Worm (Caenorhabditis elegans) whole organism, midembryonic: ENCODE measurements around the gene grl-11.

Experiments used
- T22C8.4 ChIP-seq: fragments of 200-800 bp; sonication (Bioruptor generic); IDR thresholded peaks from 2 replicates; pipeline ENCODE4 v1.3.6; 2022; ENCODE audit warnings: missing genetic modification characterization, missing compliant biosample characterization
- cog-1 ChIP-seq: sonication (generic microtip); optimal IDR thresholded peaks from 2 replicates; lab custom pipeline; 2016; ENCODE audit warnings: missing genetic modification characterization, missing compliant biosample characterization
- flt-1 ChIP-seq: fragments of 200-800 bp; sonication (Bioruptor generic); IDR thresholded peaks from 2 replicates; pipeline ENCODE4 v1.3.6; 2022; ENCODE audit warnings: missing genetic modification characterization, missing compliant biosample characterization
- klf-2 ChIP-seq: fragments of 200-800 bp; sonication (Bioruptor generic); conservative IDR thresholded peaks from 2 replicates; pipeline ENCODE4 v1.3.6; 2022; ENCODE audit warnings: missing genetic modification reagents, missing genetic modification characterization, missing compliant biosample characterization
- med-1 ChIP-seq: sonication (generic microtip); optimal IDR thresholded peaks from 2 replicates; lab custom pipeline; 2017; ENCODE audit warnings: missing genetic modification characterization, mild to moderate bottlenecking, missing compliant biosample characterization, antibody characterized with exemption, missing genetic modification reagents; ENCODE audit not compliant: insufficient read depth
- ref-1 ChIP-seq: fragments of 200-800 bp; sonication (Bioruptor generic); conservative IDR thresholded peaks from 2 replicates; pipeline ENCODE4 v1.3.6; 2022; ENCODE audit warnings: missing genetic modification reagents, missing genetic modification characterization, missing compliant biosample characterization
- tab-1 ChIP-seq: fragments of 200-800 bp; sonication (Bioruptor generic); IDR thresholded peaks from 2 replicates; pipeline ENCODE4 v1.3.6; 2022; ENCODE audit warnings: missing genetic modification characterization, missing compliant biosample characterization
- ztf-23 ChIP-seq: fragments of 200-800 bp; sonication (Bioruptor generic); IDR thresholded peaks from 2 replicates; pipeline ENCODE4 v1.3.6; 2022; ENCODE audit warnings: missing genetic modification reagents, missing genetic modification characterization, missing compliant biosample characterization
- ztf-29 ChIP-seq: fragments of 200-800 bp; sonication (Bioruptor generic); IDR thresholded peaks from 2 replicates; pipeline ENCODE4 v1.3.6; 2022; ENCODE audit warnings: missing genetic modification reagents, missing genetic modification characterization, missing compliant biosample characterization

Gene grl-11

ce11 chrIII:9118314-9118850 is at the start of gene grl-11:
TSS of gene grl-11 (minus strand) at chrIII:9118364.
- TF ChIP-seq flt-1 (GFP tag; lab: Robert Waterston, UW) (no peak), med-1 (GFP tag; lab: Kevin White, UChicago) (no peak), cog-1 (tag; lab: Kevin White, UChicago) (no peak), ztf-23 (GFP tag; lab: Robert Waterston, UW) (no peak), ref-1 (GFP tag; lab: Robert Waterston, UW) (no peak), ztf-29 (GFP tag; lab: Robert Waterston, UW) (no peak), klf-2 (GFP tag; lab: Robert Waterston, UW) (no peak), T22C8.4 (GFP tag; lab: Robert Waterston, UW) (no peak), tab-1 (GFP tag; lab: Robert Waterston, UW) (no peak)

- TF ChIP-seq tab-1 (GFP tag; lab: Robert Waterston, UW) = no peak
- no peak for TF ChIP-seq ztf-29 (GFP tag; lab: Robert Waterston, UW)
Observed at ce11 chrIII:9162634-9163118, 44.5 kb upstream of the grl-11 start, which contains the start of gene dgk-3. TSS of gene dgk-3 (plus strand) at chrIII:9163068.

- no peak for TF ChIP-seq tab-1 (GFP tag; lab: Robert Waterston, UW)
- TF ChIP-seq ztf-23 (GFP tag; lab: Robert Waterston, UW) = no peak
- no peak for TF ChIP-seq ztf-29 (GFP tag; lab: Robert Waterston, UW)
- no peak for TF ChIP-seq med-1 (GFP tag; lab: Kevin White, UChicago)
- no peak for TF ChIP-seq flt-1 (GFP tag; lab: Robert Waterston, UW)
- no peak for TF ChIP-seq ref-1 (GFP tag; lab: Robert Waterston, UW)
- no peak for TF ChIP-seq cog-1 (tag; lab: Kevin White, UChicago)
- no peak for TF ChIP-seq T22C8.4 (GFP tag; lab: Robert Waterston, UW)
- no peak for TF ChIP-seq klf-2 (GFP tag; lab: Robert Waterston, UW)
Observed at ce11 chrIII:9161553-9161952, 43.4 kb upstream of the grl-11 start, which contains the start of gene ptr-9. TSS of gene ptr-9 (minus strand) at chrIII:9161653.

ce11 chrIII:9154766-9155165 is 36.6 kb upstream of the grl-11 start, which contains the start of gene irld-34:
TSS of gene irld-34 (plus strand) at chrIII:9155066.
- TF ChIP-seq tab-1 (GFP tag; lab: Robert Waterston, UW) (no peak), flt-1 (GFP tag; lab: Robert Waterston, UW) (no peak), cog-1 (tag; lab: Kevin White, UChicago) (no peak), T22C8.4 (GFP tag; lab: Robert Waterston, UW) (no peak), ztf-23 (GFP tag; lab: Robert Waterston, UW) (no peak), med-1 (GFP tag; lab: Kevin White, UChicago) (no peak), ref-1 (GFP tag; lab: Robert Waterston, UW) (no peak), ztf-29 (GFP tag; lab: Robert Waterston, UW) (no peak), klf-2 (GFP tag; lab: Robert Waterston, UW) (no peak)

- TF ChIP-seq flt-1 (GFP tag; lab: Robert Waterston, UW) (no peak), med-1 (GFP tag; lab: Kevin White, UChicago) (no peak), ztf-23 (GFP tag; lab: Robert Waterston, UW) (no peak), ref-1 (GFP tag; lab: Robert Waterston, UW) (no peak), T22C8.4 (GFP tag; lab: Robert Waterston, UW) (no peak), ztf-29 (GFP tag; lab: Robert Waterston, UW) (no peak)
Observed at ce11 chrIII:9153809-9154208, 35.6 kb upstream of the grl-11 start, which contains the start of gene nhl-1. TSS of gene nhl-1 (minus strand) at chrIII:9153909.

- TF ChIP-seq tab-1 (GFP tag; lab: Robert Waterston, UW) (no peak), flt-1 (GFP tag; lab: Robert Waterston, UW) (no peak), med-1 (GFP tag; lab: Kevin White, UChicago) (no peak), klf-2 (GFP tag; lab: Robert Waterston, UW) (no peak), T22C8.4 (GFP tag; lab: Robert Waterston, UW) (no peak), cog-1 (tag; lab: Kevin White, UChicago) (no peak), ztf-29 (GFP tag; lab: Robert Waterston, UW) (no peak), ztf-23 (GFP tag; lab: Robert Waterston, UW) (no peak), ref-1 (GFP tag; lab: Robert Waterston, UW) (no peak)
Observed at ce11 chrIII:9152950-9153349, 34.8 kb upstream of the grl-11 start.

ce11 chrIII:9151782-9152181 is 33.6 kb upstream of the grl-11 start:
- TF ChIP-seq med-1 (GFP tag; lab: Kevin White, UChicago) (no peak), klf-2 (GFP tag; lab: Robert Waterston, UW) (no peak), tab-1 (GFP tag; lab: Robert Waterston, UW) (no peak), flt-1 (GFP tag; lab: Robert Waterston, UW) (no peak)

ce11 chrIII:9149132-9149531 is 31.0 kb upstream of the grl-11 start:
- no peak for TF ChIP-seq med-1 (GFP tag; lab: Kevin White, UChicago)
- no peak for TF ChIP-seq tab-1 (GFP tag; lab: Robert Waterston, UW)
- no peak for TF ChIP-seq ztf-23 (GFP tag; lab: Robert Waterston, UW)
- TF ChIP-seq flt-1 (GFP tag; lab: Robert Waterston, UW) = no peak
- no peak for TF ChIP-seq cog-1 (tag; lab: Kevin White, UChicago)
- TF ChIP-seq klf-2 (GFP tag; lab: Robert Waterston, UW) = no peak
- no peak for TF ChIP-seq ref-1 (GFP tag; lab: Robert Waterston, UW)
- TF ChIP-seq ztf-29 (GFP tag; lab: Robert Waterston, UW) = no peak
- no peak for TF ChIP-seq T22C8.4 (GFP tag; lab: Robert Waterston, UW)

- no peak for TF ChIP-seq klf-2 (GFP tag; lab: Robert Waterston, UW)
- no peak for TF ChIP-seq flt-1 (GFP tag; lab: Robert Waterston, UW)
- TF ChIP-seq cog-1 (tag; lab: Kevin White, UChicago) = no peak
- TF ChIP-seq ztf-29 (GFP tag; lab: Robert Waterston, UW) = no peak
- TF ChIP-seq T22C8.4 (GFP tag; lab: Robert Waterston, UW) = no peak
- no peak for TF ChIP-seq med-1 (GFP tag; lab: Kevin White, UChicago)
- TF ChIP-seq ztf-23 (GFP tag; lab: Robert Waterston, UW) = no peak
- TF ChIP-seq ref-1 (GFP tag; lab: Robert Waterston, UW) = no peak
- TF ChIP-seq tab-1 (GFP tag; lab: Robert Waterston, UW) = no peak
Observed at ce11 chrIII:9145765-9146164, 27.6 kb upstream of the grl-11 start, which contains the start of gene ZK512.8. TSS of gene ZK512.8 (plus strand) at chrIII:9146065.
